Fruit fly (Drosophila melanogaster): ENCODE results near the gene Dhc1.

Gene Dhc1

dm6 chr3R:9613124-9613523 is 61.3 kb downstream of the Dhc1 start (continued):
- TF ChIP-seq CG9932 (GFP tag; IDR thresholded peaks at IDR 0.05) (peak; percentile 51), CG4360 (GFP tag; IDR thresholded peaks at IDR 0.05) (no peak), CG1832 (GFP tag; optimal IDR thresholded peaks at IDR 0.05) (no peak), maf-S (GFP tag; optimal IDR thresholded peaks at IDR 0.05) (peak; percentile 33), CG2116 (GFP tag; optimal IDR thresholded peaks at IDR 0.05) (no peak), C15 (GFP tag; IDR thresholded peaks at IDR 0.05) (no peak), sr (GFP tag; IDR thresholded peaks at IDR 0.05) (no peak; the same call in 2 of the 3 replicates), hb (GFP tag; IDR thresholded peaks at IDR 0.05; ENCODE audit: partially characterized antibody) (no peak), CG2202 (tag; optimal IDR thresholded peaks at IDR 0.05) (no peak), insv (GFP tag; optimal IDR thresholded peaks at IDR 0.05) (no peak), HmgZ (tag; optimal IDR thresholded peaks at IDR 0.05) (peak; percentile 18), z (GFP tag; IDR thresholded peaks at IDR 0.05) (no peak), CG18599 (GFP tag; optimal IDR thresholded peaks at IDR 0.05) (peak; percentile 81), vfl (GFP tag; optimal IDR thresholded peaks at IDR 0.05) (no peak), CG3281 (GFP tag; optimal IDR thresholded peaks at IDR 0.05) (peak; percentile 76), dimm (GFP tag; IDR thresholded peaks at IDR 0.05) (0 out of 2 replicates have a peak, but pooled peaks have one; percentile 13), cg (GFP tag; optimal IDR thresholded peaks at IDR 0.05) (no peak), bigmax (GFP tag; optimal IDR thresholded peaks at IDR 0.05) (no peak), wdn (GFP tag; IDR thresholded peaks at IDR 0.05) (no peak), CTCF (GFP tag; optimal IDR thresholded peaks at IDR 0.05) (no peak), tx (GFP tag; optimal IDR thresholded peaks at IDR 0.05) (no peak), CG17328 (GFP tag; IDR thresholded peaks at IDR 0.05) (peak; percentile 65), disco-r (GFP tag; optimal IDR thresholded peaks at IDR 0.05) (peak; percentile 8), Adf1 (GFP tag; IDR thresholded peaks at IDR 0.05) (no peak; the same call in 1 of the 2 replicates), Lhr (GFP tag; optimal IDR thresholded peaks at IDR 0.05) (no peak), CG7271 (tag; optimal IDR thresholded peaks at IDR 0.05) (no peak), Optix (GFP tag; IDR thresholded peaks at IDR 0.05) (no peak), CG34422 (GFP tag; IDR thresholded peaks at IDR 0.05) (0 out of 3 replicates have a peak, but pooled peaks have one; percentile 25), gt (GFP tag; IDR thresholded peaks at IDR 0.05) (no peak), eve (GFP tag; optimal IDR thresholded peaks at IDR 0.05) (peak in 1 of 2 experiments; percentile 56), ewg (GFP tag; optimal IDR thresholded peaks at IDR 0.05) (peak; percentile 65), D19B (GFP tag; optimal IDR thresholded peaks at IDR 0.05) (peak; percentile 32), sisA (GFP tag; IDR thresholded peaks at IDR 0.05) (no peak; the same call in 1 of the 2 replicates), Ets65A (GFP tag) (peak; percentile 91), ham (GFP tag; IDR thresholded peaks at IDR 0.05) (no peak), Rfx (GFP tag; IDR thresholded peaks at IDR 0.05) (peak; percentile 70), E2f1 (GFP tag; IDR thresholded peaks at IDR 0.05) (peak; percentile 61), NC2β (GFP tag; optimal IDR thresholded peaks at IDR 0.05) (peak; percentile 14), CG15601 (tag; optimal IDR thresholded peaks at IDR 0.05) (no peak), CG5953 (GFP tag; IDR thresholded peaks at IDR 0.05) (no peak), CG13296 (GFP tag; optimal IDR thresholded peaks at IDR 0.05) (peak; percentile 18), br (optimal IDR thresholded peaks at IDR 0.05) (no peak), ara (GFP tag; IDR thresholded peaks at IDR 0.05) (no peak), Ssrp (tag; optimal IDR thresholded peaks at IDR 0.05) (peak; percentile 16), Taf1 (GFP tag; IDR thresholded peaks at IDR 0.05) (no peak), NK7.1 (GFP tag; optimal IDR thresholded peaks at IDR 0.05) (peak; percentile 44), Neu2 (GFP tag; optimal IDR thresholded peaks at IDR 0.05; ENCODE audit: borderline replicate concordance) (no peak), gcm (GFP tag; optimal IDR thresholded peaks at IDR 0.05) (no peak), gcm2 (GFP tag; optimal IDR thresholded peaks at IDR 0.05) (no peak), twi (tag; optimal IDR thresholded peaks at IDR 0.05) (no peak), Atf6 (GFP tag; IDR thresholded peaks at IDR 0.05) (peak; percentile 59), tll (GFP tag; optimal IDR thresholded peaks at IDR 0.05) (no peak), lola (GFP tag; optimal IDR thresholded peaks at IDR 0.05) (no peak)
